Worm (Caenorhabditis elegans): ENCODE measurements around the gene ubq-1.

ce11 chrIII:5982026-5982425, 42.0 kb downstream of the ubq-1 start, which contains the start of gene frm-2:
- TF ChIP-seq aly-2 (tag; optimal IDR thresholded peaks at IDR 0.05) (no peak), nhr-237 (tag; optimal IDR thresholded peaks at IDR 0.05) (no peak), skn-1 (tag; optimal IDR thresholded peaks at IDR 0.05) (no peak), ama-1 (optimal IDR thresholded peaks at IDR 0.05) (no peak), ZK546.5 (tag; optimal IDR thresholded peaks at IDR 0.05) (no peak), elt-3 (tag; optimal IDR thresholded peaks at IDR 0.05) (no peak), sma-3 (GFP tag; optimal IDR thresholded peaks at IDR 0.05) (no peak), unc-39 (tag; optimal IDR thresholded peaks at IDR 0.05) (no peak), ztf-11 (tag; optimal IDR thresholded peaks at IDR 0.05) (no peak), lsy-2 (tag; optimal IDR thresholded peaks at IDR 0.05) (no peak), nhr-11 (tag; optimal IDR thresholded peaks at IDR 0.05) (no peak), dmd-4 (tag; optimal IDR thresholded peaks at IDR 0.05) (no peak), mdl-1 (tag; optimal IDR thresholded peaks at IDR 0.05) (no peak), unc-55 (GFP tag; optimal IDR thresholded peaks at IDR 0.05) (no peak)
